Worm (Caenorhabditis elegans) whole organism, early embryonic: ENCODE measurements around the gene bub-3.

Experiments
- B0310.2 ChIP-seq: sonication (generic microtip); optimal IDR thresholded peaks from 2 replicates; lab custom pipeline; 2016; ENCODE audit warnings: mild to moderate bottlenecking, missing genetic modification characterization, missing compliant biosample characterization
- F13C5.2 ChIP-seq: sonication (generic microtip); optimal IDR thresholded peaks from 2 replicates; lab custom pipeline; 2017; ENCODE audit warnings: mild to moderate bottlenecking, missing genetic modification characterization, inconsistent platforms, missing compliant biosample characterization
- aly-1 ChIP-seq: sonication (generic microtip); optimal IDR thresholded peaks from 2 replicates; lab custom pipeline; 2016; ENCODE audit warnings: missing genetic modification characterization, missing compliant biosample characterization
- ama-1 ChIP-seq: fragments of 150-350 bp; optimal IDR thresholded peaks from 2 replicates; lab custom pipeline; 2014
- ceh-36 ChIP-seq: sonication (generic microtip); optimal IDR thresholded peaks from 2 replicates; lab custom pipeline; 2016; ENCODE audit warnings: missing genetic modification characterization, inconsistent platforms, missing compliant biosample characterization
- ets-7 ChIP-seq: sonication (generic microtip); optimal IDR thresholded peaks from 2 replicates; lab custom pipeline; 2016; ENCODE audit warnings: missing genotype, missing genetic modification characterization, missing compliant biosample characterization
- flt-1 ChIP-seq: fragments of 200-800 bp; sonication (Bioruptor generic); IDR thresholded peaks from 2 replicates; pipeline ENCODE4 v1.3.6; 2022; ENCODE audit warnings: missing genetic modification characterization, missing compliant biosample characterization
- hmg-4 ChIP-seq: fragments of 200-800 bp; sonication (Bioruptor generic); optimal IDR thresholded peaks from 2 replicates; lab custom pipeline; 2018; ENCODE audit warnings: mild to moderate bottlenecking, missing genetic modification characterization, missing compliant biosample characterization
- scrt-1 ChIP-seq: fragments of 200-800 bp; sonication (Bioruptor generic); IDR thresholded peaks from 2 replicates; pipeline ENCODE4 v1.3.6; 2022; ENCODE audit warnings: missing genetic modification characterization, missing compliant biosample characterization
- sea-1 ChIP-seq: fragments of 200-800 bp; sonication (Bioruptor generic); conservative IDR thresholded peaks from 2 replicates; pipeline ENCODE4 v1.3.6; 2022; ENCODE audit warnings: missing genetic modification characterization, missing compliant biosample characterization
- tbx-37 ChIP-seq: fragments of 200-800 bp; sonication (Bioruptor generic); conservative IDR thresholded peaks from 2 replicates; pipeline ENCODE4 v1.3.6; 2022; ENCODE audit warnings: missing genetic modification reagents, missing genetic modification characterization, missing compliant biosample characterization

- no peak for TF ChIP-seq flt-1 (GFP tag; lab: Robert Waterston, UW)
- TF ChIP-seq ama-1 (lab: Kevin White, UChicago) = no peak
- no peak for TF ChIP-seq hmg-4 (GFP tag; lab: Kevin White, UChicago)
- no peak for TF ChIP-seq sea-1
- no peak for TF ChIP-seq scrt-1
- no peak for TF ChIP-seq aly-1 (tag; lab: Kevin White, UChicago)
- TF ChIP-seq F13C5.2 (tag; lab: Kevin White, UChicago) = no peak
- no peak for TF ChIP-seq ets-7 (tag; lab: Kevin White, UChicago)
- TF ChIP-seq ceh-36 (tag; lab: Kevin White, UChicago) = no peak
- no peak for TF ChIP-seq tbx-37 (GFP tag; lab: Robert Waterston, UW)
- no peak for TF ChIP-seq B0310.2 (tag; lab: Kevin White, UChicago)
Observed at ce11 chrII:13725793-13726192, at the start of gene bub-3, which contains the start of gene Y54G9A.7.
